Fruit fly (Drosophila melanogaster) whole organism, wandering third instar larva: ENCODE data around the gene CG15141.
A peak's percentile ranks its signal among the peaks of the same experiment; 100 is the strongest.

ENCODE experiments used
- Abd-B ChIP-seq: fragments of >200 bp; optimal IDR thresholded peaks from 2 replicates; lab custom pipeline; 2017; ENCODE audit warnings: missing biosample characterization, missing genetic modification characterization
- CG32264 ChIP-seq: fragments of 200-800 bp; sonication (Bioruptor generic); optimal IDR thresholded peaks from 2 replicates; lab custom pipeline; 2016; ENCODE audit warnings: missing biosample characterization, missing genetic modification characterization
- CG9705 ChIP-seq: fragments of 200-800 bp; sonication (Bioruptor generic); optimal IDR thresholded peaks from 2 replicates; lab custom pipeline; 2018; ENCODE audit warnings: missing biosample characterization, mild to moderate bottlenecking, missing genetic modification characterization
- CrebA ChIP-seq: fragments of 200-800 bp; sonication (Bioruptor generic); optimal IDR thresholded peaks from 2 replicates; lab custom pipeline; 2016; ENCODE audit warnings: missing biosample characterization, mild to moderate bottlenecking, missing genetic modification characterization, borderline replicate concordance
- Dfd ChIP-seq: fragments of >200 bp; optimal IDR thresholded peaks from 2 replicates; lab custom pipeline; 2017; ENCODE audit warnings: missing biosample characterization, missing genetic modification characterization
- Dif ChIP-seq: fragments of 200-275, 200-300 bp; sonication (Bioruptor generic); optimal IDR thresholded peaks from 2 replicates; lab custom pipeline; 2018; ENCODE audit warnings: missing biosample characterization, missing genetic modification characterization; ENCODE audit not compliant: partially characterized antibody
- GATAd ChIP-seq: sonication (Bioruptor generic); optimal IDR thresholded peaks from 2 replicates; lab custom pipeline; 2016; ENCODE audit warnings: missing biosample characterization, missing genetic modification characterization
- HLH106 ChIP-seq: fragments of 200-800 bp; optimal IDR thresholded peaks from 3 replicates; lab custom pipeline; 2019; ENCODE audit warnings: missing biosample characterization, mild to moderate bottlenecking, missing genetic modification characterization, moderate library complexity
- Hnf4 ChIP-seq: fragments of 200-800 bp; sonication (Bioruptor generic); optimal IDR thresholded peaks from 2 replicates; lab custom pipeline; 2016; ENCODE audit warnings: missing biosample characterization, mild to moderate bottlenecking, missing genetic modification characterization
- Hr78 ChIP-seq: fragments of >200 bp; optimal IDR thresholded peaks from 2 replicates; lab custom pipeline; 2017; ENCODE audit warnings: missing biosample characterization, missing genetic modification characterization
- Hr83 ChIP-seq: fragments of 200-300 bp; sonication (Bioruptor generic); optimal IDR thresholded peaks from 2 replicates; lab custom pipeline; 2016; ENCODE audit warnings: missing biosample characterization, mild to moderate bottlenecking, missing genetic modification characterization, moderate library complexity; ENCODE audit not compliant: poor library complexity, severe bottlenecking
- Jra ChIP-seq: sonication (Bioruptor generic); optimal IDR thresholded peaks from 2 replicates; lab custom pipeline; 2016; ENCODE audit warnings: missing biosample characterization, missing genetic modification characterization
- Mio ChIP-seq: sonication (Bioruptor generic); optimal IDR thresholded peaks from 2 replicates; lab custom pipeline; 2016; ENCODE audit warnings: missing biosample characterization, missing genetic modification characterization
- Myc ChIP-seq: fragments of >200 bp; optimal IDR thresholded peaks from 2 replicates; lab custom pipeline; 2017
- N ChIP-seq: fragments of >200 bp; optimal IDR thresholded peaks from 2 replicates; lab custom pipeline; 2018; ENCODE audit warnings: missing biosample characterization, missing external identifiers, missing genetic modification characterization
- OdsH ChIP-seq: fragments of 200-800 bp; sonication (Bioruptor generic); optimal IDR thresholded peaks from 2 replicates; lab custom pipeline; 2016; ENCODE audit warnings: missing biosample characterization, mild to moderate bottlenecking, missing genetic modification characterization
- Rel ChIP-seq, 2 experiments: fragments of 200-800 bp; sonication (Bioruptor generic) in 1 of 2; optimal IDR thresholded peaks; 2 replicates in 1 of 2; 3 replicates in 1 of 2; lab custom pipeline; 2016 to 2019; ENCODE audit warnings: mild to moderate bottlenecking in 2 of 2, missing biosample characterization in 2 of 2, missing genetic modification characterization in 2 of 2, moderate library complexity in 1 of 2
- Sp1 ChIP-seq: fragments of 200-800 bp; sonication (Bioruptor generic); optimal IDR thresholded peaks from 3 replicates; lab custom pipeline; 2019; ENCODE audit warnings: missing biosample characterization, mild to moderate bottlenecking, missing genetic modification characterization, moderate library complexity
- Vsx2 ChIP-seq: fragments of 200-300, 225-300 bp; sonication (Bioruptor generic); optimal IDR thresholded peaks from 2 replicates; lab custom pipeline; 2018; ENCODE audit warnings: missing biosample characterization, missing genetic modification characterization; ENCODE audit not compliant: partially characterized antibody
- br ChIP-seq: fragments of 200-800 bp; sonication (Bioruptor generic); optimal IDR thresholded peaks from 2 replicates; lab custom pipeline; 2016; ENCODE audit warnings: missing biosample characterization, missing genetic modification characterization
- brk ChIP-seq: fragments of 200-800 bp; sonication (Bioruptor generic); optimal IDR thresholded peaks from 2 replicates; lab custom pipeline; 2016; ENCODE audit warnings: missing biosample characterization, mild to moderate bottlenecking, missing genetic modification characterization
- dl ChIP-seq, 2 experiments: fragments of 175-275, 200-275 bp in 1 of 2; fragments of 200-275 bp in 1 of 2; sonication (Bioruptor generic); optimal IDR thresholded peaks; lab custom pipeline; 2018; ENCODE audit warnings: mild to moderate bottlenecking in 2 of 2, missing biosample characterization in 2 of 2, missing genetic modification characterization in 2 of 2, moderate library complexity in 2 of 2; ENCODE audit not compliant: partially characterized antibody in 2 of 2, insufficient read depth in 1 of 2
- dmrt93B ChIP-seq: fragments of 200-800 bp; sonication (Bioruptor generic); optimal IDR thresholded peaks from 2 replicates; lab custom pipeline; 2018; ENCODE audit warnings: missing biosample characterization, mild to moderate bottlenecking, missing genetic modification characterization
- dsf ChIP-seq: sonication (Bioruptor generic); optimal IDR thresholded peaks from 2 replicates; lab custom pipeline; 2016; ENCODE audit warnings: missing biosample characterization, missing genetic modification characterization, borderline replicate concordance
- ey ChIP-seq: fragments of 200-800 bp; sonication (Bioruptor generic); optimal IDR thresholded peaks from 2 replicates; lab custom pipeline; 2016; ENCODE audit warnings: missing biosample characterization, missing genetic modification characterization
- foxo ChIP-seq, 2 experiments: fragments of 200-800 bp; sonication (Bioruptor generic); optimal IDR thresholded peaks; 2 replicates in 1 of 2; 3 replicates in 1 of 2; lab custom pipeline; 2016 to 2017; ENCODE audit warnings: missing biosample characterization in 2 of 2, missing genetic modification characterization in 2 of 2
- fru ChIP-seq: fragments of 200-800 bp; sonication (Bioruptor generic); optimal IDR thresholded peaks from 3 replicates; lab custom pipeline; 2016; ENCODE audit warnings: missing biosample characterization, mild to moderate bottlenecking, missing genetic modification characterization
- h ChIP-seq: fragments of 200-800 bp; sonication (Bioruptor generic); optimal IDR thresholded peaks from 3 replicates; lab custom pipeline; 2016; ENCODE audit warnings: missing biosample characterization, mild to moderate bottlenecking, missing genetic modification characterization
- jim ChIP-seq: fragments of 175-275, 200-325 bp; sonication (Bioruptor generic); optimal IDR thresholded peaks from 2 replicates; lab custom pipeline; 2016; ENCODE audit warnings: missing biosample characterization, mild to moderate bottlenecking, missing genetic modification characterization
- lola ChIP-seq: fragments of >200 bp; optimal IDR thresholded peaks from 2 replicates; lab custom pipeline; 2017; ENCODE audit warnings: missing biosample characterization, missing genetic modification characterization
- pan ChIP-seq: fragments of >200 bp; optimal IDR thresholded peaks from 2 replicates; lab custom pipeline; 2017
- psq ChIP-seq: fragments of 200-800 bp; sonication (Bioruptor generic); optimal IDR thresholded peaks from 3 replicates; lab custom pipeline; 2017; ENCODE audit warnings: missing biosample characterization, mild to moderate bottlenecking, missing genetic modification characterization, moderate library complexity
- rgr ChIP-seq: fragments of 200-800 bp; sonication (Bioruptor generic); optimal IDR thresholded peaks from 3 replicates; lab custom pipeline; 2016; ENCODE audit warnings: missing biosample characterization, mild to moderate bottlenecking, missing genetic modification characterization
- sage ChIP-seq: fragments of 200-800 bp; sonication (Bioruptor generic); optimal IDR thresholded peaks from 2 replicates; lab custom pipeline; 2016; ENCODE audit warnings: missing biosample characterization, mild to moderate bottlenecking, missing genetic modification characterization
- sv ChIP-seq: fragments of 200-800 bp; sonication (Bioruptor generic); optimal IDR thresholded peaks from 3 replicates; lab custom pipeline; 2016; ENCODE audit warnings: missing biosample characterization, missing genetic modification characterization
- tai ChIP-seq: sonication (Bioruptor generic); optimal IDR thresholded peaks from 2 replicates; lab custom pipeline; 2016; ENCODE audit warnings: missing biosample characterization, missing genetic modification characterization
- usp ChIP-seq: fragments of >200 bp; optimal IDR thresholded peaks from 2 replicates; lab custom pipeline; 2017; ENCODE audit warnings: missing biosample characterization, missing genetic modification characterization
- woc ChIP-seq: sonication (Bioruptor generic); optimal IDR thresholded peaks from 2 replicates; lab custom pipeline; 2016; ENCODE audit warnings: missing biosample characterization, mild to moderate bottlenecking, missing genetic modification characterization

Gene CG15141

DNA sequence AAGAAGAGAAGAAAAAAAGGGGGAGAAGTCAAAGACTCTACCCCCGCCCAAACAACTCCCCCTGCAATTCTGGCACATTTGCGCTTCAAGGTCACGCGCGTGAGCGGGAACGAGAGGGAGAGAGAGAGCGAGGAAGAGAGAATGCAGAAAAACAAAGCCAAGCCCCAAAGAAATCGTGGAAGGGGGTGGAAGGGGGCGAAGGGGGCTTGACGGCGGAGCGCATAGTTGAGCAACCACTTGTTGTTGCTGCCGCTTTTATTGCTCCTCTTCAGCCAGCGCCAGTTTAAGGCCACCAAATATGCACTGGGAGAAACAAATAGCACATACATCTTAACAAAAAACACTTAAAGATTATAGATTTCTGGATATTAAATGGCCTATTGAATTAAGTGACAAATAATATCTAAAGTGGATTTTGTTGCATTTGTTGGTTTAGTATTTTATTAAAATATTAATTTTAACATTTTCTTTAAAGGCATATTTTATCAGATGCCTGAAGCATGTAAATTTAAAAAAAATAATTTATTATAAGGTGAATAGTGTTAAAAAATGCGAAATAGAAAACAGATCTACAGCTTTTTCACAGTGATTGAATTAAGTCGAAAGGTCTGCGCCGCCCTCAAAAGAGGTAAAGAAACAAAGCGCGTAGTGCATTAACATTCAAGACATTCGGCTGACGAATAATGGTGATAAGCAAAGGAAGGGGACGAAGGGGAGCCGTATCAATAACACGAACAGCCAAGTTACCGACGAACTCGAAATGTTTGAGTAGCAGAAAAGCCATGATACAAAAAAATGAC lies 19.5 kb downstream of the CG15141 start:
- TF ChIP-seq brk (GFP tag; lab: Kevin White, UChicago) (peak; percentile 93), rgr (GFP tag; lab: Kevin White, UChicago) (peak; percentile 91), N (no peak), Abd-B (GFP tag; lab: Kevin White, UChicago) (no peak), pan (lab: Kevin White, UChicago) (no peak), br (GFP tag; lab: Kevin White, UChicago) (peak; percentile 85), lola (no peak), Jra (GFP tag; lab: Kevin White, UChicago) (peak; percentile 84), Dif (peak; percentile 98), OdsH (GFP tag; lab: Kevin White, UChicago) (peak; percentile 86), tai (GFP tag; lab: Kevin White, UChicago) (peak; percentile 56), dmrt93B (peak; percentile 95), HLH106 (tag; lab: Kevin White, UChicago) (peak; percentile 97), ey (peak; percentile 81), usp (no peak), woc (GFP tag; lab: Kevin White, UChicago) (peak; percentile 48), Rel (GFP tag; optimal IDR thresholded peaks at IDR 0.05; lab: Kevin White, UChicago) (no peak), Rel (tag; optimal IDR thresholded peaks at IDR 0.05; lab: Kevin White, UChicago) (peak; percentile 65), Hnf4 (peak; percentile 83), Sp1 (GFP tag; lab: Kevin White, UChicago) (peak; percentile 98), Vsx2 (peak; percentile 12), CG32264 (no peak), fru (GFP tag; lab: Kevin White, UChicago) (peak; percentile 92), GATAd (GFP tag; lab: Kevin White, UChicago) (no peak), sage (GFP tag; lab: Kevin White, UChicago) (peak; percentile 12), sv (GFP tag; lab: Kevin White, UChicago) (peak; percentile 10), Myc (no peak), CrebA (GFP tag; lab: Kevin White, UChicago) (no peak), h (GFP tag; lab: Kevin White, UChicago) (peak; percentile 54), jim (GFP tag; lab: Kevin White, UChicago) (no peak), foxo (GFP tag; optimal IDR thresholded peaks at IDR 0.05; lab: Kevin White, UChicago) (peak in 1 of 2 experiments; percentile 96), Dfd (GFP tag; lab: Kevin White, UChicago) (no peak), Mio (GFP tag; lab: Kevin White, UChicago) (no peak), Hr78 (no peak), CG9705 (GFP tag; lab: Kevin White, UChicago) (peak; percentile 75), dsf (GFP tag; lab: Kevin White, UChicago) (peak; percentile 65), psq (GFP tag; lab: Kevin White, UChicago) (peak; percentile 97), Hr83 (peak; percentile 33), dl (GFP tag; optimal IDR thresholded peaks at IDR 0.05; lab: Kevin White, UChicago; ENCODE audit: insufficient read depth in 1 of 2, partially characterized antibody in 2 of 2) (peak; percentile 80 to 93)

DNA sequence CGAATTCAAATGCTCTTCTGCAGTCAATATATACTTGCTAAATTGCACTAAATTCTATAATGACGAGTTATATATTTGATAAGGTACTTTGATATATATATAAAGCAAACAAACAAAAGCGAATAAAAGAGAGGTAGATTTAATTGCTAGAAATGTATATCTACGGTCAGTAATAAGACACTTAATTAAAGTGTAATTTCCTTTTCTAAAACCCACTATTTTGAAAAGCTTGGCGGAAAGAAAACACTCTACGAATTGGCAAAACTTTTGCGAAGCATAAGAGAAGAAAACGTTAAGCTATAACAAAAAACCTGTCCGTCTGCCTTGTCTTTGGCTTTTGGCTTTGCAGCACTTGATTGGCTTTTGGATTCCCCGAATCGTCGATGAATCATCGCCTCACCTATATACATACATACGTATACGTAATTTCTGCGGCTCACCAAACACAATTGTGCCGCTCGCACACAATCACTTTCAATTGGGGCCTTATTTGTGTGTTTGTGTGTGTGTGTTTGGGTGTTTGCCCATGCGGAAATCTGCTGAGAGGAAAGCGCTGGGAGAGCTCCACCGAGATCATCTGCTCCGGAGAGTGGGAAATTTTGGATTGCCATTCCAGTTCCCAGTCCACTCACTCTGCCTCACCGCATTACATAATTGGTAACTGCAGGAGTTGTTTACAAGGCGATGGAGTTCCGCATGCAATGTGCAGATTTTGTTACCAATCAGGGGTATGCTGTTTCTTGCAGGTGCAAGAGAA lies 20.3 kb downstream of the CG15141 start:
- TF ChIP-seq Jra (GFP tag; lab: Kevin White, UChicago) (peak; percentile 1), OdsH (GFP tag; lab: Kevin White, UChicago) (no peak), Rel (GFP tag; optimal IDR thresholded peaks at IDR 0.05; lab: Kevin White, UChicago) (no peak), Rel (tag; optimal IDR thresholded peaks at IDR 0.05; lab: Kevin White, UChicago) (peak; percentile 93), woc (GFP tag; lab: Kevin White, UChicago) (no peak), dl (GFP tag; optimal IDR thresholded peaks at IDR 0.05; lab: Kevin White, UChicago; ENCODE audit: insufficient read depth in 1 of 2, partially characterized antibody in 2 of 2) (peak; percentile 50 to 71), Dif (peak; percentile 69)
